Fruit fly (Drosophila melanogaster) S2 (cell line): ENCODE data around the gene CG10584.

Experiments used
- CG8478 ChIP-seq: fragments of >200 bp; optimal IDR thresholded peaks from 2 replicates; lab custom pipeline; 2018
- CTCF ChIP-seq, 2 experiments: fragments of >200 bp; optimal IDR thresholded peaks; 2 replicates each; lab custom pipeline; 2018

dm6 chr3L:20991373-20991772 is 39.8 kb downstream of the CG10584 start, which contains the start of gene CG12984:
- TF ChIP-seq CG8478 (lab: Kevin White, UChicago) (no peak), CTCF (optimal IDR thresholded peaks at IDR 0.05; lab: Kevin White, UChicago) (no peak)
